Fruit fly (Drosophila melanogaster): ENCODE measurements around the gene bowl.

The bowl gene

dm6 chr2L:3802818-3803456, 31.4 kb downstream of the bowl start (continued):
- TF ChIP-seq gem (tag; optimal IDR thresholded peaks at IDR 0.05) (peak; percentile 86), Med (GFP tag) (peak; percentile 92), bcd (GFP tag; optimal IDR thresholded peaks at IDR 0.05) (peak; percentile 54), CG43689 (GFP tag; IDR thresholded peaks at IDR 0.05) (peak; percentile 42; the same call in 1 of the 2 replicates), gfzf (GFP tag; optimal IDR thresholded peaks at IDR 0.05) (no peak), fd102C (GFP tag; optimal IDR thresholded peaks at IDR 0.05) (no peak), sd (tag; optimal IDR thresholded peaks at IDR 0.05) (no peak), HLH54F (GFP tag; optimal IDR thresholded peaks at IDR 0.05) (peak; percentile 58), CG16863 (GFP tag; optimal IDR thresholded peaks at IDR 0.05) (peak; percentile 22), Dll (GFP tag; IDR thresholded peaks at IDR 0.05; ENCODE audit: partially characterized antibody) (0 out of 4 replicates have a peak, but pooled peaks have one; percentile 36), dimm (GFP tag; IDR thresholded peaks at IDR 0.05) (no peak), ewg (GFP tag; optimal IDR thresholded peaks at IDR 0.05) (peak; percentile 71), sisA (GFP tag; IDR thresholded peaks at IDR 0.05) (peak; percentile 49), zen (tag; optimal IDR thresholded peaks at IDR 0.05) (peak; percentile 47), Dad (GFP tag; optimal IDR thresholded peaks at IDR 0.05) (no peak), CG15601 (tag; optimal IDR thresholded peaks at IDR 0.05) (no peak), sr (GFP tag; IDR thresholded peaks at IDR 0.05) (no peak), CG18619 (GFP tag; optimal IDR thresholded peaks at IDR 0.05) (peak; percentile 54), CG4707 (GFP tag; optimal IDR thresholded peaks at IDR 0.05) (peak; percentile 63), CG5245 (GFP tag; optimal IDR thresholded peaks at IDR 0.05) (peak; percentile 38), CG2199 (GFP tag; IDR thresholded peaks at IDR 0.05) (0 out of 3 replicates have a peak, but pooled peaks have one; percentile 28), crp (GFP tag; optimal IDR thresholded peaks at IDR 0.05) (peak in 1 of 2 experiments; percentile 20), tgo (GFP tag; IDR thresholded peaks at IDR 0.05) (peak; percentile 53; the same call in 2 of the 3 replicates), lbe (GFP tag; optimal IDR thresholded peaks at IDR 0.05) (no peak), dan (GFP tag; IDR thresholded peaks at IDR 0.05) (no peak), Elba2 (GFP tag; optimal IDR thresholded peaks at IDR 0.05) (no peak), NfI (GFP tag; optimal IDR thresholded peaks at IDR 0.05) (peak; percentile 71), croc (GFP tag; conservative IDR thresholded peaks at IDR 0.05) (no peak; the same call in 2 of the 3 replicates), Lpt (GFP tag; optimal IDR thresholded peaks at IDR 0.05) (no peak), gro (GFP tag; optimal IDR thresholded peaks at IDR 0.05) (no peak), CG13424 (tag; optimal IDR thresholded peaks at IDR 0.05) (peak; percentile 77), Hr78 (GFP tag; optimal IDR thresholded peaks at IDR 0.05) (no peak), ftz-f1 (GFP tag; optimal IDR thresholded peaks at IDR 0.05) (no peak), ranshi (GFP tag; IDR thresholded peaks at IDR 0.05) (peak; percentile 65), CG33557 (GFP tag; optimal IDR thresholded peaks at IDR 0.05) (no peak), CG2875 (GFP tag; optimal IDR thresholded peaks at IDR 0.05) (peak; percentile 48), CG2889 (GFP tag; IDR thresholded peaks at IDR 0.05) (0 out of 3 replicates have a peak, but pooled peaks have one; percentile 54), B-H2 (GFP tag; optimal IDR thresholded peaks at IDR 0.05) (peak; percentile 82), hb (GFP tag; IDR thresholded peaks at IDR 0.05; ENCODE audit: partially characterized antibody) (no peak), C15 (GFP tag; IDR thresholded peaks at IDR 0.05) (no peak), cwo (GFP tag; optimal IDR thresholded peaks at IDR 0.05) (no peak), Deaf1 (tag; optimal IDR thresholded peaks at IDR 0.05) (no peak), CG1792 (GFP tag; optimal IDR thresholded peaks at IDR 0.05) (peak; percentile 13), ash1 (GFP tag; optimal IDR thresholded peaks at IDR 0.05) (no peak), luna (GFP tag; optimal IDR thresholded peaks at IDR 0.05) (no peak), Dip2 (GFP tag; IDR thresholded peaks at IDR 0.05) (no peak), fd3F (GFP tag; optimal IDR thresholded peaks at IDR 0.05) (peak; percentile 66), CG13296 (GFP tag; optimal IDR thresholded peaks at IDR 0.05) (peak; percentile 17), Hsf (GFP tag; optimal IDR thresholded peaks at IDR 0.05) (peak; percentile 62)

Measured in whole organism, embryonic.